Worm (Caenorhabditis elegans) whole organism, L4 larva: ENCODE data around the gene arrd-28.
A peak's percentile ranks its signal among the peaks of the same experiment; 100 is the strongest.

Experiments used
- D1046.2 ChIP-seq: fragments of 200-800 bp; sonication (Bioruptor generic); IDR thresholded peaks from 2 replicates; pipeline ENCODE4 v1.3.6; 2022; ENCODE audit warnings: missing genetic modification characterization, missing compliant biosample characterization
- F10B5.3 ChIP-seq: sonication (generic microtip); optimal IDR thresholded peaks from 2 replicates; lab custom pipeline; 2016; ENCODE audit warnings: mild to moderate bottlenecking, missing genetic modification characterization, missing compliant biosample characterization
- F26F4.8 ChIP-seq: fragments of 200-800 bp; sonication (Bioruptor generic); conservative IDR thresholded peaks from 2 replicates; pipeline ENCODE4 v1.3.6; 2022; ENCODE audit warnings: missing genetic modification characterization, missing compliant biosample characterization
- T20F7.1 ChIP-seq: fragments of 200-800 bp; sonication (Bioruptor generic); optimal IDR thresholded peaks from 2 replicates; lab custom pipeline; 2018; ENCODE audit warnings: mild to moderate bottlenecking, missing genetic modification characterization, missing compliant biosample characterization
- Y105C5A.15 ChIP-seq: fragments of 200-800 bp; sonication (Bioruptor generic); IDR thresholded peaks from 2 replicates; pipeline ENCODE4 v1.3.6; 2022; ENCODE audit warnings: missing genetic modification characterization, missing compliant biosample characterization
- Y48G9A.11 ChIP-seq: fragments of 200-800 bp; sonication (Bioruptor generic); IDR thresholded peaks from 2 replicates; pipeline ENCODE4 v1.3.6; 2022; ENCODE audit warnings: missing genetic modification reagents, missing genetic modification characterization, missing compliant biosample characterization
- Y5F2A.4 ChIP-seq: fragments of 200-800 bp; sonication (Bioruptor generic); optimal IDR thresholded peaks from 2 replicates; lab custom pipeline; 2018; ENCODE audit warnings: mild to moderate bottlenecking, missing genetic modification characterization, missing compliant biosample characterization
- ZK337.2 ChIP-seq: fragments of 200-800 bp; sonication (Bioruptor generic); IDR thresholded peaks from 2 replicates; pipeline ENCODE4 v1.3.6; 2022; ENCODE audit warnings: missing genetic modification reagents, missing genetic modification characterization, missing compliant biosample characterization
- aha-1 ChIP-seq: fragments of 150-350 bp; peaks from one replicate; lab custom pipeline; 2014; ENCODE audit warnings: missing biosample characterization, missing genetic modification characterization
- ama-1 ChIP-seq: fragments of 150-350 bp; optimal IDR thresholded peaks from 2 replicates; lab custom pipeline; 2014; ENCODE audit warnings: inconsistent platforms, mixed read lengths
- arid-1 ChIP-seq: fragments of 200-800 bp; sonication (Bioruptor generic); conservative IDR thresholded peaks from 2 replicates; pipeline ENCODE4 v1.3.6; 2022; ENCODE audit warnings: missing genetic modification reagents, missing genetic modification characterization, missing compliant biosample characterization
- ceh-44 ChIP-seq: fragments of 200-800 bp; sonication (Bioruptor generic); IDR thresholded peaks from 2 replicates; pipeline ENCODE4 v1.3.6; 2022; ENCODE audit warnings: missing genetic modification reagents, missing genetic modification characterization, missing compliant biosample characterization
- ceh-62 ChIP-seq: sonication (generic microtip); optimal IDR thresholded peaks from 2 replicates; lab custom pipeline; 2017; ENCODE audit warnings: missing biosample characterization, missing genetic modification characterization
- daf-12 ChIP-seq: fragments of 150-350 bp; optimal IDR thresholded peaks from 2 replicates; lab custom pipeline; 2014; ENCODE audit warnings: missing biosample characterization, missing genetic modification reagents, missing genetic modification characterization
- daf-19 ChIP-seq: fragments of 200-800 bp; sonication (Bioruptor generic); conservative IDR thresholded peaks from 2 replicates; pipeline ENCODE4 v1.3.6; 2022; ENCODE audit warnings: missing genetic modification characterization, missing compliant biosample characterization
- daf-8 ChIP-seq: fragments of 200-800 bp; sonication (Bioruptor generic); IDR thresholded peaks from 2 replicates; pipeline ENCODE4 v1.3.6; 2022; ENCODE audit warnings: missing genetic modification characterization, missing compliant biosample characterization
- dmd-6 ChIP-seq: fragments of 200-800 bp; sonication (Bioruptor generic); IDR thresholded peaks from 2 replicates; pipeline ENCODE4 v1.3.6; 2022; ENCODE audit warnings: missing genetic modification reagents, missing genetic modification characterization, missing compliant biosample characterization
- duxl-1 ChIP-seq: sonication (generic microtip); optimal IDR thresholded peaks from 2 replicates; lab custom pipeline; 2016; ENCODE audit warnings: mild to moderate bottlenecking, missing genetic modification characterization, moderate library complexity, missing compliant biosample characterization; ENCODE audit not compliant: poor library complexity
- dve-1 ChIP-seq: sonication (generic microtip); optimal IDR thresholded peaks from 2 replicates; lab custom pipeline; 2017; ENCODE audit warnings: antibody characterized with exemption, mild to moderate bottlenecking, missing genetic modification characterization, missing compliant biosample characterization; ENCODE audit not compliant: insufficient read depth
- egl-43 ChIP-seq: fragments of 200-800 bp; sonication (Bioruptor generic); IDR thresholded peaks from 2 replicates; pipeline ENCODE4 v1.3.6; 2022; ENCODE audit warnings: missing genetic modification reagents, missing genetic modification characterization, missing compliant biosample characterization
- fkh-10 ChIP-seq: fragments of 150-350 bp; optimal IDR thresholded peaks from 2 replicates; lab custom pipeline; 2014; ENCODE audit warnings: missing biosample characterization, missing genetic modification reagents, missing genetic modification characterization
- fos-1 ChIP-seq: fragments of 150-350 bp; optimal IDR thresholded peaks from 2 replicates; lab custom pipeline; 2014; ENCODE audit warnings: missing biosample characterization, missing genetic modification characterization
- hif-1 ChIP-seq, 2 experiments: sonication (generic microtip); optimal IDR thresholded peaks; 2 replicates each; lab custom pipeline; 2016 to 2017; ENCODE audit warnings: missing compliant biosample characterization in 2 of 2, missing genetic modification characterization in 2 of 2, missing genetic modification reagents in 2 of 2, missing genotype in 2 of 2, mild to moderate bottlenecking in 1 of 2
- hlh-11 ChIP-seq: fragments of 200-800 bp; sonication (Bioruptor generic); optimal IDR thresholded peaks from 2 replicates; lab custom pipeline; 2018; ENCODE audit warnings: mild to moderate bottlenecking, missing genetic modification characterization, missing compliant biosample characterization
- hlh-30 ChIP-seq: sonication (generic microtip); optimal IDR thresholded peaks from 2 replicates; lab custom pipeline; 2017; ENCODE audit warnings: antibody characterized with exemption, mild to moderate bottlenecking, missing genetic modification characterization, missing compliant biosample characterization; ENCODE audit not compliant: insufficient read depth
- lim-7 ChIP-seq: fragments of 200-800 bp; sonication (Bioruptor generic); IDR thresholded peaks from 2 replicates; pipeline ENCODE4 v1.3.6; 2022; ENCODE audit warnings: missing genetic modification characterization, missing compliant biosample characterization
- lin-1 ChIP-seq: fragments of 200-800 bp; sonication (Bioruptor generic); IDR thresholded peaks from 2 replicates; pipeline ENCODE4 v1.3.6; 2022; ENCODE audit warnings: missing genetic modification reagents, missing genetic modification characterization, missing compliant biosample characterization
- lin-29 ChIP-seq: fragments of 200-800 bp; sonication (Bioruptor generic); IDR thresholded peaks from 2 replicates; pipeline ENCODE4 v1.3.6; 2022; ENCODE audit warnings: missing genetic modification reagents, missing genetic modification characterization, missing compliant biosample characterization
- lin-38 ChIP-seq: fragments of 200-800 bp; sonication (Bioruptor generic); IDR thresholded peaks from 2 replicates; pipeline ENCODE4 v1.3.6; 2022; ENCODE audit warnings: missing genetic modification reagents, missing genetic modification characterization, missing compliant biosample characterization
- lin-39 ChIP-seq: fragments of 150-350 bp; optimal IDR thresholded peaks from 2 replicates; lab custom pipeline; 2014; ENCODE audit warnings: missing biosample characterization, missing genetic modification reagents, missing genetic modification characterization
- madf-5 ChIP-seq, 2 experiments: fragments of 200-800 bp; sonication (Bioruptor generic); IDR thresholded peaks; 2 replicates each; pipeline ENCODE4 v1.3.6; 2022; ENCODE audit warnings: missing compliant biosample characterization in 2 of 2, missing genetic modification characterization in 2 of 2
- madf-9 ChIP-seq: fragments of 200-800 bp; sonication (Bioruptor generic); conservative IDR thresholded peaks from 2 replicates; pipeline ENCODE4 v1.3.6; 2022; ENCODE audit warnings: missing genetic modification reagents, missing genetic modification characterization, missing compliant biosample characterization
- mdt-29 ChIP-seq: fragments of 200-800 bp; sonication (Bioruptor generic); IDR thresholded peaks from 2 replicates; pipeline ENCODE4 v1.3.6; 2022; ENCODE audit warnings: missing genetic modification reagents, missing genetic modification characterization, missing compliant biosample characterization
- mep-1 ChIP-seq: fragments of 150-350 bp; sonication (generic microtip); optimal IDR thresholded peaks from 3 replicates; lab custom pipeline; 2014; ENCODE audit warnings: missing biosample characterization, missing genetic modification characterization
- nhr-28 ChIP-seq: fragments of 150-350 bp; optimal IDR thresholded peaks from 2 replicates; lab custom pipeline; 2014; ENCODE audit warnings: missing biosample characterization, missing genetic modification characterization
- nhr-41 ChIP-seq: fragments of 200-800 bp; sonication (Bioruptor generic); IDR thresholded peaks from 2 replicates; pipeline ENCODE4 v1.3.6; 2022; ENCODE audit warnings: missing genetic modification reagents, missing genetic modification characterization, missing compliant biosample characterization
- nhr-42 ChIP-seq: fragments of 200-800 bp; sonication (Bioruptor generic); IDR thresholded peaks from 2 replicates; pipeline ENCODE4 v1.3.6; 2022; ENCODE audit warnings: missing genetic modification characterization, missing compliant biosample characterization
- nhr-48 ChIP-seq: sonication (generic microtip); optimal IDR thresholded peaks from 2 replicates; lab custom pipeline; 2016; ENCODE audit warnings: mild to moderate bottlenecking, missing genetic modification characterization, missing compliant biosample characterization
- nhr-6 ChIP-seq: fragments of 150-350 bp; optimal IDR thresholded peaks from 2 replicates; lab custom pipeline; 2014; ENCODE audit warnings: missing biosample characterization, missing genetic modification characterization
- nhr-76 ChIP-seq: fragments of 150-350 bp; optimal IDR thresholded peaks from 2 replicates; lab custom pipeline; 2014; ENCODE audit warnings: missing biosample characterization, missing genetic modification characterization
- nhr-77 ChIP-seq: fragments of 150-350 bp; optimal IDR thresholded peaks from 2 replicates; lab custom pipeline; 2014; ENCODE audit warnings: missing biosample characterization, missing genetic modification characterization
- pha-4 ChIP-seq, 2 experiments: fragments of 150-350 bp in 1 of 2; fragments of 200-800 bp in 1 of 2; sonication (Bioruptor generic) in 1 of 2; IDR thresholded peaks in 1 of 2; optimal IDR thresholded peaks in 1 of 2; 2 replicates each; pipeline versions ENCODE4 v1.3.6 to Lab custom; 2014 to 2022; ENCODE audit warnings: missing genetic modification characterization in 2 of 2, missing genetic modification reagents in 2 of 2, missing biosample characterization in 1 of 2, missing compliant biosample characterization in 1 of 2
- php-3 ChIP-seq: fragments of 200-800 bp; sonication (Bioruptor generic); IDR thresholded peaks from 2 replicates; pipeline ENCODE4 v1.3.6; 2022; ENCODE audit warnings: missing genetic modification reagents, missing genetic modification characterization, missing compliant biosample characterization
- rbr-2 ChIP-seq: sonication (generic microtip); optimal IDR thresholded peaks from 2 replicates; lab custom pipeline; 2016; ENCODE audit warnings: missing genotype, missing genetic modification characterization, missing compliant biosample characterization
- spr-3 ChIP-seq: fragments of 200-800 bp; sonication (Bioruptor generic); optimal IDR thresholded peaks from 2 replicates; lab custom pipeline; 2018; ENCODE audit warnings: mild to moderate bottlenecking, missing genetic modification characterization, missing compliant biosample characterization
- tag-97 ChIP-seq: fragments of 200-800 bp; sonication (Bioruptor generic); IDR thresholded peaks from 2 replicates; pipeline ENCODE4 v1.3.6; 2022; ENCODE audit warnings: missing genetic modification characterization, missing compliant biosample characterization
- tra-1 ChIP-seq: fragments of 200-800 bp; sonication (Bioruptor generic); IDR thresholded peaks from 2 replicates; pipeline ENCODE4 v1.3.6; 2022; ENCODE audit warnings: missing genetic modification reagents, missing genetic modification characterization, missing compliant biosample characterization
- zag-1 ChIP-seq: fragments of 150-350 bp; optimal IDR thresholded peaks from 2 replicates; lab custom pipeline; 2014; ENCODE audit warnings: missing biosample characterization, missing genetic modification characterization
- zfp-2 ChIP-seq: sonication (generic microtip); optimal IDR thresholded peaks from 2 replicates; lab custom pipeline; 2016; ENCODE audit warnings: mild to moderate bottlenecking, missing genetic modification characterization, missing compliant biosample characterization
- zfp-3 ChIP-seq: fragments of 200-800 bp; sonication (Bioruptor generic); conservative IDR thresholded peaks from 2 replicates; pipeline ENCODE4 v1.3.6; 2022; ENCODE audit warnings: missing genetic modification reagents, missing genetic modification characterization, missing compliant biosample characterization

Gene arrd-28

ce11 chrX:10148235-10148872, 35.4 kb upstream of the arrd-28 start (continued):
- no peak for TF ChIP-seq fkh-10
- TF ChIP-seq dve-1: peak; percentile 61
- no peak for TF ChIP-seq ceh-44 (GFP tag; lab: Robert Waterston, UW)
- TF ChIP-seq zag-1 (tag; lab: Kevin White, UChicago): no peak
- TF ChIP-seq nhr-41 (GFP tag; lab: Robert Waterston, UW): no peak
- TF ChIP-seq php-3 (GFP tag; lab: Robert Waterston, UW): 0 out of 2 replicates have a peak, but pooled peaks have one; percentile 46
- no peak for TF ChIP-seq dmd-6 (GFP tag; lab: Robert Waterston, UW)
- TF ChIP-seq ceh-62: no peak
- no peak for TF ChIP-seq lin-39 (tag; lab: Kevin White, UChicago)
- peak; percentile 59 for TF ChIP-seq nhr-48 (tag; lab: Kevin White, UChicago)
- peak; percentile 68; the same call in 1 of the 2 replicates for TF ChIP-seq egl-43 (GFP tag; lab: Robert Waterston, UW)
- peak; percentile 80 for TF ChIP-seq lim-7 (GFP tag; lab: Robert Waterston, UW)
- TF ChIP-seq T20F7.1 (GFP tag; lab: Kevin White, UChicago): no peak
- TF ChIP-seq lin-38: peak; percentile 61
- 0 out of 2 replicates have a peak, but pooled peaks have one; percentile 6 for TF ChIP-seq madf-9
- no peak for TF ChIP-seq nhr-28
- peak; percentile 21; the same call in 1 of the 2 replicates for TF ChIP-seq lin-1 (GFP tag; lab: Robert Waterston, UW)
- TF ChIP-seq ama-1 (lab: Kevin White, UChicago): no peak
- TF ChIP-seq hlh-30 (tag; lab: Kevin White, UChicago): peak; percentile 38
- no peak for TF ChIP-seq nhr-77 (tag; lab: Kevin White, UChicago)
- TF ChIP-seq D1046.2 (GFP tag; lab: Robert Waterston, UW): no peak
- TF ChIP-seq tra-1 (GFP tag; lab: Robert Waterston, UW): peak; percentile 73
- no peak for TF ChIP-seq spr-3 (GFP tag; lab: Kevin White, UChicago)
- TF ChIP-seq lin-29 (GFP tag; lab: Robert Waterston, UW): no peak
- TF ChIP-seq zfp-3 (GFP tag; lab: Robert Waterston, UW): no peak
- TF ChIP-seq Y5F2A.4: peak; percentile 5
- no peak for TF ChIP-seq zfp-2 (tag; lab: Kevin White, UChicago)
- peak; percentile 50 for TF ChIP-seq mep-1
- no peak for TF ChIP-seq daf-12
- TF ChIP-seq daf-8 (GFP tag; lab: Robert Waterston, UW): no peak
- no peak for TF ChIP-seq fos-1
- TF ChIP-seq Y105C5A.15 (GFP tag; lab: Robert Waterston, UW): no peak
- TF ChIP-seq hif-1 (tag; optimal IDR thresholded peaks at IDR 0.05; lab: Kevin White, UChicago): no peak
- no peak for TF ChIP-seq nhr-42 (GFP tag; lab: Robert Waterston, UW)
- no peak for TF ChIP-seq nhr-76
- no peak for TF ChIP-seq F10B5.3 (tag; lab: Kevin White, UChicago)
- TF ChIP-seq F26F4.8 (GFP tag; lab: Robert Waterston, UW): 0 out of 2 replicates have a peak, but pooled peaks have one; percentile 37
- TF ChIP-seq aha-1 (tag; lab: Kevin White, UChicago): peak; percentile 96
- TF ChIP-seq daf-19 (GFP tag; lab: Robert Waterston, UW): peak; percentile 36; the same call in 1 of the 2 replicates
- peak in 1 of 2 experiments; percentile 53; a peak in 1 of 4 replicates for TF ChIP-seq madf-5 (GFP tag; IDR thresholded peaks at IDR 0.05; lab: Robert Waterston, UW)
- peak; percentile 73 for TF ChIP-seq pha-4 (GFP tag; IDR thresholded peaks at IDR 0.05; lab: Robert Waterston, UW)
- TF ChIP-seq pha-4 (tag; optimal IDR thresholded peaks at IDR 0.05; lab: Kevin White, UChicago): peak; percentile 63
- TF ChIP-seq tag-97 (GFP tag; lab: Robert Waterston, UW): no peak
- TF ChIP-seq Y48G9A.11: no peak
- TF ChIP-seq mdt-29 (GFP tag; lab: Robert Waterston, UW): no peak
- no peak for TF ChIP-seq hlh-11 (tag; lab: Kevin White, UChicago)
- no peak for TF ChIP-seq nhr-6 (tag; lab: Kevin White, UChicago)
- no peak for TF ChIP-seq ZK337.2 (GFP tag; lab: Robert Waterston, UW)
- TF ChIP-seq arid-1 (GFP tag; lab: Robert Waterston, UW): peak; percentile 49
- no peak for TF ChIP-seq rbr-2
- no peak for TF ChIP-seq duxl-1 (tag; lab: Kevin White, UChicago)
